Fruit fly (Drosophila melanogaster) whole organism, adult: Measurements from ENCODE around the gene Wsck.

Source experiments
- CG11617 ChIP-seq: fragments of 200-800 bp; sonication (Bioruptor generic); optimal IDR thresholded peaks from 2 replicates; lab custom pipeline; 2017; ENCODE audit warnings: mild to moderate bottlenecking, missing biosample characterization, missing genetic modification reagents, missing genetic modification characterization
- CG12768 ChIP-seq: fragments of 200-800 bp; sonication (Bioruptor generic); optimal IDR thresholded peaks from 2 replicates; lab custom pipeline; 2017; ENCODE audit warnings: missing biosample characterization, missing genetic modification characterization, mild to moderate bottlenecking, moderate library complexity, missing genetic modification reagents
- CG1620 ChIP-seq: fragments of 200-800 bp; sonication (Bioruptor generic); optimal IDR thresholded peaks from 2 replicates; lab custom pipeline; 2016; ENCODE audit warnings: missing biosample characterization, missing genetic modification characterization
- CG33017 ChIP-seq: fragments of 200-800 bp; sonication (Bioruptor generic); optimal IDR thresholded peaks from 2 replicates; lab custom pipeline; 2018; ENCODE audit warnings: missing biosample characterization, mild to moderate bottlenecking, missing genetic modification characterization, moderate library complexity
- CG5204 ChIP-seq: fragments of 200-800 bp; sonication (Bioruptor generic); optimal IDR thresholded peaks from 2 replicates; lab custom pipeline; 2016; ENCODE audit warnings: missing biosample characterization, missing genetic modification characterization
- CG7101 ChIP-seq: fragments of 200-800 bp; sonication (Bioruptor generic); optimal IDR thresholded peaks from 2 replicates; lab custom pipeline; 2018; ENCODE audit warnings: missing biosample characterization, mild to moderate bottlenecking, missing genetic modification characterization, moderate library complexity
- Clk ChIP-seq: fragments of 200-800 bp; sonication (Bioruptor generic); optimal IDR thresholded peaks from 2 replicates; lab custom pipeline; 2017; ENCODE audit warnings: missing biosample characterization, missing genetic modification characterization
- Hr96 ChIP-seq: fragments of 200-800 bp; sonication (Bioruptor generic); optimal IDR thresholded peaks from 2 replicates; lab custom pipeline; 2016; ENCODE audit warnings: missing biosample characterization, missing genetic modification characterization
- Mnt ChIP-seq: fragments of 200-800 bp; sonication (Bioruptor generic); optimal IDR thresholded peaks from 2 replicates; lab custom pipeline; 2016; ENCODE audit warnings: missing biosample characterization, mild to moderate bottlenecking, missing genetic modification characterization
- cnc ChIP-seq, 2 experiments: fragments of >200 bp; optimal IDR thresholded peaks; 2 replicates each; lab custom pipeline; 2017
- kay ChIP-seq: fragments of 200-800 bp; sonication (Bioruptor generic); peaks from one replicate; lab custom pipeline; 2016; ENCODE audit warnings: missing biosample characterization, missing genetic modification characterization, borderline replicate concordance
- pad ChIP-seq: fragments of 200-800 bp; sonication (Bioruptor generic); optimal IDR thresholded peaks from 3 replicates; lab custom pipeline; 2017; ENCODE audit warnings: missing biosample characterization, missing genetic modification characterization, mild to moderate bottlenecking, moderate library complexity, missing genetic modification reagents
- toe ChIP-seq: fragments of 200-800 bp; sonication (Bioruptor generic); optimal IDR thresholded peaks from 2 replicates; lab custom pipeline; 2016; ENCODE audit warnings: missing biosample characterization, missing genetic modification characterization

DNA sequence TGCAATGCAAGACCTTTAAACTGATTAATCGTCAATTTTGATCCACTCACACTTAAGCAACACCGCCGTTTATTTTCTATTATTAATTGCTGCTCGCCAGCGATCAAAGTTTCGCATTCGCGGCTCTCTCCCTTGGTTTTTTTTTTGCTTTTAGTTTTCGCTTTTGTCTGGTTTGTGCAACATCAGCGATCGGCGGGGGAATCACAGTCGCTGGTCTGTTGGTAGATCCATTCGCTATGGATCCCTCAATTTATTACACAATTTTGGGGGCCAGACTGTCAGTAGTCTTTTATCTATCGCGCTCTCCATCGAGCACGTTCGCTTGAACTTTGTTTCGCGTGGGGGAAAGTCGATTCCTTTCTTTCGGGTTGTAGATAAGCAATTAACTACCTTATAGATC is 3.2 kb downstream of the Wsck start:
- no peak for TF ChIP-seq kay
- TF ChIP-seq CG5204 (GFP tag; lab: Kevin White, UChicago), result no peak
- peak; percentile 54 for TF ChIP-seq CG12768 (GFP tag; lab: Kevin White, UChicago)
- no peak for TF ChIP-seq Mnt (GFP tag; lab: Kevin White, UChicago)
- no peak for TF ChIP-seq pad (GFP tag; lab: Kevin White, UChicago)
- TF ChIP-seq Hr96 (GFP tag; lab: Kevin White, UChicago), result no peak
- no peak for TF ChIP-seq CG7101 (tag; lab: Kevin White, UChicago)
- TF ChIP-seq Clk (GFP tag; lab: Kevin White, UChicago), result no peak
- TF ChIP-seq cnc (optimal IDR thresholded peaks at IDR 0.05; lab: Kevin White, UChicago), result no peak
- TF ChIP-seq CG33017 (tag; lab: Kevin White, UChicago), result no peak
- no peak for TF ChIP-seq CG11617 (GFP tag; lab: Kevin White, UChicago)
- no peak for TF ChIP-seq toe (GFP tag; lab: Kevin White, UChicago)
- no peak for TF ChIP-seq CG1620 (GFP tag; lab: Kevin White, UChicago)
